Fruit fly (Drosophila melanogaster) whole organism, embryonic: Measurements from ENCODE around the gene Sema5c.

ENCODE experiments used
- Awh ChIP-seq: fragments of 200-800 bp; sonication (Bioruptor generic); IDR thresholded peaks from 2 replicates; pipeline ENCODE4, ENCODE4 v1.3.6; 2022; ENCODE audit warnings: missing biosample characterization, missing genetic modification characterization
- CG10267 ChIP-seq: fragments of 200-800 bp; sonication (Bioruptor generic); optimal IDR thresholded peaks from 2 replicates; lab custom pipeline; 2018; ENCODE audit warnings: missing biosample characterization, mild to moderate bottlenecking, missing genetic modification characterization, moderate library complexity
- CG10366 ChIP-seq: fragments of 200-800 bp; sonication (Bioruptor generic); IDR thresholded peaks from 2 replicates; pipeline ENCODE4 v1.3.6; 2022; ENCODE audit warnings: missing biosample characterization, missing genetic modification characterization
- CG10979 ChIP-seq: fragments of 200-800 bp; sonication (Bioruptor generic); optimal IDR thresholded peaks from 2 replicates; lab custom pipeline; 2018; ENCODE audit warnings: missing biosample characterization, mild to moderate bottlenecking, missing genetic modification characterization, moderate library complexity
- CG11456 ChIP-seq: fragments of 200-800 bp; sonication (Bioruptor generic); IDR thresholded peaks from 3 replicates; pipeline ENCODE4 v1.3.6; 2022; ENCODE audit warnings: missing biosample characterization, missing genetic modification characterization
- CG11504 ChIP-seq: fragments of 200-800 bp; sonication (Bioruptor generic); optimal IDR thresholded peaks from 3 replicates; lab custom pipeline; 2019; ENCODE audit warnings: missing biosample characterization, mild to moderate bottlenecking, missing genetic modification characterization, moderate library complexity
- CG1233 ChIP-seq: fragments of 200-800 bp; sonication (Bioruptor generic); optimal IDR thresholded peaks from 4 replicates; lab custom pipeline; 2018; ENCODE audit warnings: missing biosample characterization, mild to moderate bottlenecking, missing genetic modification characterization
- CG12942 ChIP-seq: fragments of 200-800 bp; sonication (Bioruptor generic); optimal IDR thresholded peaks from 3 replicates; lab custom pipeline; 2016; ENCODE audit warnings: missing biosample characterization, missing genetic modification characterization
- CG13287 ChIP-seq: fragments of 200-800 bp; sonication (Bioruptor generic); IDR thresholded peaks from 2 replicates; pipeline ENCODE4 v1.3.6; 2022; ENCODE audit warnings: missing biosample characterization, missing genetic modification characterization; ENCODE audit not compliant: partially characterized antibody
- CG13296 ChIP-seq: fragments of 200-800 bp; sonication (Bioruptor generic); optimal IDR thresholded peaks from 3 replicates; lab custom pipeline; 2018; ENCODE audit warnings: missing biosample characterization, mild to moderate bottlenecking, missing genetic modification characterization
- CG15073 ChIP-seq: fragments of 200-800 bp; sonication (Bioruptor generic); optimal IDR thresholded peaks from 2 replicates; lab custom pipeline; 2016; ENCODE audit warnings: missing biosample characterization, missing genetic modification characterization
- CG32767 ChIP-seq: fragments of 200-800 bp; sonication (Bioruptor generic); IDR thresholded peaks from 2 replicates; pipeline ENCODE4 v1.3.6; 2022; ENCODE audit warnings: missing biosample characterization, missing genetic modification characterization
- CG33213 ChIP-seq: fragments of 200-800 bp; sonication (Bioruptor generic); optimal IDR thresholded peaks from 3 replicates; lab custom pipeline; 2016; ENCODE audit warnings: missing biosample characterization, missing genetic modification characterization
- CG3847 ChIP-seq: fragments of 200-800 bp; sonication (Bioruptor generic); IDR thresholded peaks from 2 replicates; pipeline ENCODE4 v1.3.6; 2022; ENCODE audit warnings: missing biosample characterization, missing genetic modification characterization
- CG6175 ChIP-seq: fragments of 200-800 bp; sonication (Bioruptor generic); IDR thresholded peaks from 3 replicates; pipeline ENCODE4 v1.3.6; 2022; ENCODE audit warnings: missing biosample characterization, missing genetic modification characterization
- CG6254 ChIP-seq: fragments of 200-800 bp; sonication (Bioruptor generic); optimal IDR thresholded peaks from 3 replicates; lab custom pipeline; 2017; ENCODE audit warnings: mild to moderate bottlenecking, missing biosample characterization, missing genetic modification reagents, missing genetic modification characterization
- CG6272 ChIP-seq: fragments of 200-800 bp; sonication (Bioruptor generic); IDR thresholded peaks from 2 replicates; pipeline ENCODE4 v1.3.6; 2022; ENCODE audit warnings: missing biosample characterization, missing genetic modification characterization
- CG6654 ChIP-seq: fragments of 200-800 bp; sonication (Bioruptor generic); optimal IDR thresholded peaks from 2 replicates; lab custom pipeline; 2017; ENCODE audit warnings: missing biosample characterization, mild to moderate bottlenecking, missing genetic modification characterization
- CG7357 ChIP-seq: fragments of 200-800 bp; sonication (Bioruptor generic); IDR thresholded peaks from 3 replicates; pipeline ENCODE4 v1.3.6; 2022; ENCODE audit warnings: missing biosample characterization, missing genetic modification characterization
- CG9797 ChIP-seq: fragments of 200-800 bp; sonication (Bioruptor generic); optimal IDR thresholded peaks from 3 replicates; lab custom pipeline; 2018; ENCODE audit warnings: missing biosample characterization, mild to moderate bottlenecking, missing genetic modification characterization
- D19A ChIP-seq: fragments of 200-800 bp; optimal IDR thresholded peaks from 3 replicates; lab custom pipeline; 2019; ENCODE audit warnings: missing biosample characterization, mild to moderate bottlenecking, missing genetic modification characterization, moderate library complexity
- Dip2 ChIP-seq: fragments of 200-800 bp; sonication (Bioruptor generic); IDR thresholded peaks from 2 replicates; pipeline ENCODE4 v1.3.6; 2022; ENCODE audit warnings: missing biosample characterization, missing genetic modification characterization
- HHEX ChIP-seq: fragments of 200-800 bp; sonication (Bioruptor generic); optimal IDR thresholded peaks from 3 replicates; lab custom pipeline; 2017; ENCODE audit warnings: missing biosample characterization, mild to moderate bottlenecking, missing genetic modification characterization, missing genetic modification reagents
- Hr51 ChIP-seq, 2 experiments: fragments of 200-800 bp; sonication (Bioruptor generic); optimal IDR thresholded peaks; 2 replicates in 1 of 2; 3 replicates in 1 of 2; lab custom pipeline; 2016 to 2018; ENCODE audit warnings: missing biosample characterization in 2 of 2, missing genetic modification characterization in 2 of 2, mild to moderate bottlenecking in 1 of 2, moderate library complexity in 1 of 2
- Hsf ChIP-seq: fragments of 200-800 bp; sonication (Bioruptor generic); optimal IDR thresholded peaks from 3 replicates; lab custom pipeline; 2016; ENCODE audit warnings: missing biosample characterization, missing genetic modification characterization
- Nf-YA ChIP-seq: fragments of 200-800 bp; sonication (Bioruptor generic); IDR thresholded peaks from 2 replicates; pipeline ENCODE4 v1.3.6; 2022; ENCODE audit warnings: missing biosample characterization, missing genetic modification characterization
- Rx ChIP-seq: fragments of 200-800 bp; sonication (Bioruptor generic); IDR thresholded peaks from 2 replicates; pipeline ENCODE4 v1.3.6; 2022; ENCODE audit warnings: missing biosample characterization, missing genetic modification characterization
- Usf ChIP-seq: fragments of 200-800 bp; sonication (Bioruptor generic); optimal IDR thresholded peaks from 2 replicates; lab custom pipeline; 2017; ENCODE audit warnings: missing genotype, missing biosample characterization, missing genetic modification characterization
- Vsx1 ChIP-seq: fragments of 200-800 bp; sonication (Bioruptor generic); optimal IDR thresholded peaks from 2 replicates; lab custom pipeline; 2017; ENCODE audit warnings: missing biosample characterization, mild to moderate bottlenecking, missing genetic modification characterization, missing genetic modification reagents
- Xbp1 ChIP-seq: fragments of 200-800 bp; sonication (Bioruptor generic); optimal IDR thresholded peaks from 3 replicates; lab custom pipeline; 2016; ENCODE audit warnings: missing biosample characterization, mild to moderate bottlenecking, missing genetic modification characterization
- YL-1 ChIP-seq: fragments of 200-800 bp; sonication (Bioruptor generic); optimal IDR thresholded peaks from 3 replicates; lab custom pipeline; 2017; ENCODE audit warnings: missing biosample characterization, mild to moderate bottlenecking, missing genetic modification characterization
- ac ChIP-seq: fragments of 200-800 bp; sonication (Bioruptor generic); optimal IDR thresholded peaks from 3 replicates; lab custom pipeline; 2017; ENCODE audit warnings: missing biosample characterization, mild to moderate bottlenecking, missing genetic modification characterization
- ase ChIP-seq: fragments of 200-800 bp; sonication (Bioruptor generic); IDR thresholded peaks from 3 replicates; pipeline ENCODE4 v1.3.6; 2022; ENCODE audit warnings: missing biosample characterization, missing genetic modification characterization
- cad ChIP-seq: fragments of >200 bp; optimal IDR thresholded peaks from 2 replicates; lab custom pipeline; 2017; ENCODE audit warnings: missing biosample characterization, missing genetic modification characterization
- chm ChIP-seq: fragments of 200-800 bp; sonication (Bioruptor generic); IDR thresholded peaks from 2 replicates; pipeline ENCODE4 v1.3.6; 2022; ENCODE audit warnings: missing biosample characterization, missing genetic modification characterization
- ci ChIP-seq: fragments of 200-800 bp; sonication (Bioruptor generic); IDR thresholded peaks from 3 replicates; pipeline ENCODE4 v1.3.6; 2022; ENCODE audit warnings: missing biosample characterization, missing genetic modification characterization
- da ChIP-seq: fragments of 200-800 bp; sonication (Bioruptor generic); optimal IDR thresholded peaks from 2 replicates; lab custom pipeline; 2016; ENCODE audit warnings: missing biosample characterization, missing genetic modification characterization
- ewg ChIP-seq: fragments of 200-800 bp; sonication (Bioruptor generic); optimal IDR thresholded peaks from 3 replicates; lab custom pipeline; 2017; ENCODE audit warnings: mild to moderate bottlenecking, missing biosample characterization, missing genetic modification reagents, missing genetic modification characterization
- fd64A ChIP-seq: fragments of 200-800 bp; sonication (Bioruptor generic); optimal IDR thresholded peaks from 3 replicates; lab custom pipeline; 2018; ENCODE audit warnings: missing biosample characterization, mild to moderate bottlenecking, missing genetic modification characterization
- ham ChIP-seq: fragments of 200-800 bp; sonication (Bioruptor generic); IDR thresholded peaks from 2 replicates; pipeline ENCODE4 v1.3.6; 2022; ENCODE audit warnings: missing biosample characterization, missing genetic modification characterization
- kni ChIP-seq: fragments of 200-800 bp; sonication (Bioruptor generic); optimal IDR thresholded peaks from 3 replicates; lab custom pipeline; 2017; ENCODE audit warnings: mild to moderate bottlenecking, missing biosample characterization, missing genetic modification reagents, missing genetic modification characterization
- nerfin-1 ChIP-seq: fragments of 200-800 bp; sonication (Bioruptor generic); optimal IDR thresholded peaks from 3 replicates; lab custom pipeline; 2019; ENCODE audit warnings: missing biosample characterization, mild to moderate bottlenecking, missing genetic modification characterization, moderate library complexity
- onecut ChIP-seq: fragments of 200-800 bp; sonication (Bioruptor generic); IDR thresholded peaks from 2 replicates; pipeline ENCODE4 v1.3.6; 2022; ENCODE audit warnings: missing biosample characterization, missing genetic modification characterization
- org-1 ChIP-seq: fragments of 200-800 bp; sonication (Bioruptor generic); optimal IDR thresholded peaks from 2 replicates; lab custom pipeline; 2017; ENCODE audit warnings: missing biosample characterization, missing genetic modification characterization
- otp ChIP-seq: fragments of 200-800 bp; sonication (Bioruptor generic); IDR thresholded peaks from 3 replicates; pipeline ENCODE4, ENCODE4 v1.3.6; 2022; ENCODE audit warnings: missing biosample characterization, missing genetic modification characterization
- pan ChIP-seq, 4 experiments: fragments of >200 bp in 3 of 4; fragments of 200-800 bp in 1 of 4; sonication (Bioruptor generic) in 1 of 4; optimal IDR thresholded peaks in 3 of 4; IDR thresholded peaks in 1 of 4; 2 replicates each; pipeline versions ENCODE4 v1.3.6 to Lab custom; 2017 to 2022; ENCODE audit warnings: missing biosample characterization in 2 of 4, missing genetic modification characterization in 2 of 4, mixed read lengths in 1 of 4
- sens ChIP-seq: fragments of 200-800 bp; sonication (Bioruptor generic); peaks from one replicate; lab custom pipeline; 2016; ENCODE audit warnings: missing biosample characterization, missing genetic modification characterization
- slbo ChIP-seq: fragments of 200-800 bp; sonication (Bioruptor generic); IDR thresholded peaks from 2 replicates; pipeline ENCODE4 v1.3.6; 2022; ENCODE audit warnings: missing biosample characterization, missing genetic modification characterization
- stc ChIP-seq: fragments of 200-800 bp; sonication (Bioruptor generic); IDR thresholded peaks from 2 replicates; pipeline ENCODE4 v1.3.6; 2022; ENCODE audit warnings: missing biosample characterization, missing genetic modification characterization
- tgo ChIP-seq: fragments of 200-800 bp; sonication (Bioruptor generic); IDR thresholded peaks from 3 replicates; pipeline ENCODE4 v1.3.6; 2022; ENCODE audit warnings: missing biosample characterization, missing genetic modification characterization
- ttk ChIP-seq: fragments of 200-800 bp; sonication (Bioruptor generic); IDR thresholded peaks from 2 replicates; pipeline ENCODE4 v2.1.2; 2022; ENCODE audit warnings: missing biosample characterization, missing genetic modification characterization
- zen ChIP-seq: fragments of 200-800 bp; sonication (Bioruptor generic); optimal IDR thresholded peaks from 3 replicates; lab custom pipeline; 2018; ENCODE audit warnings: missing biosample characterization, mild to moderate bottlenecking, missing genetic modification characterization, moderate library complexity

The Sema5c gene

dm6 chr3L:12053695-12054094, 27.9 kb downstream of the Sema5c start (continued):
- peak; percentile 52 for TF ChIP-seq CG11504 (tag; lab: Kevin White, UChicago)
- TF ChIP-seq chm (GFP tag; lab: Robert Waterston, UW) = no peak
- peak; percentile 46; the same call in 1 of the 2 replicates for TF ChIP-seq CG10366 (GFP tag; lab: Robert Waterston, UW)
- peak; percentile 69 for TF ChIP-seq CG6254
- TF ChIP-seq CG6272 = no peak
- no peak for TF ChIP-seq ac (GFP tag; lab: Kevin White, UChicago)
- no peak for TF ChIP-seq kni
- peak; percentile 26 for TF ChIP-seq Hsf (GFP tag; lab: Kevin White, UChicago)
- TF ChIP-seq CG10979 = peak; percentile 86
- TF ChIP-seq org-1 (GFP tag; lab: Kevin White, UChicago) = peak; percentile 38
- TF ChIP-seq ci (GFP tag; lab: Robert Waterston, UW) = peak; percentile 70
- no peak for TF ChIP-seq Dip2 (GFP tag; lab: Robert Waterston, UW)
- no peak for TF ChIP-seq onecut (GFP tag; lab: Robert Waterston, UW)
- TF ChIP-seq D19A = peak; percentile 67
- peak; percentile 92 for TF ChIP-seq sens (GFP tag; lab: Kevin White, UChicago)
- TF ChIP-seq Usf = no peak
- TF ChIP-seq ase (GFP tag; lab: Robert Waterston, UW) = 0 out of 3 replicates have a peak, but pooled peaks have one; percentile 11
- no peak for TF ChIP-seq pan (optimal IDR thresholded peaks at IDR 0.05; lab: Kevin White, UChicago)
- TF ChIP-seq pan (GFP tag; optimal IDR thresholded peaks at IDR 0.05 in 1 of 2, IDR thresholded peaks at IDR 0.05 in 1 of 2) = peak in 1 of 2 experiments; percentile 41
- 0 out of 3 replicates have a peak, but pooled peaks have one; percentile 34 for TF ChIP-seq tgo (GFP tag; lab: Robert Waterston, UW)
- TF ChIP-seq CG13296 (GFP tag; lab: Kevin White, UChicago) = no peak
- TF ChIP-seq da (GFP tag; lab: Kevin White, UChicago) = no peak
- TF ChIP-seq CG6654 (GFP tag; lab: Kevin White, UChicago) = no peak
- no peak for TF ChIP-seq cad (GFP tag; lab: Kevin White, UChicago)
- peak in 1 of 2 experiments; percentile 1 for TF ChIP-seq Hr51 (GFP tag; optimal IDR thresholded peaks at IDR 0.05; lab: Kevin White, UChicago)
- TF ChIP-seq ttk = peak; percentile 36
- TF ChIP-seq CG15073 (GFP tag; lab: Kevin White, UChicago) = no peak
- peak; percentile 62 for TF ChIP-seq stc (GFP tag; lab: Robert Waterston, UW)
- 0 out of 3 replicates have a peak, but pooled peaks have one; percentile 44 for TF ChIP-seq CG11456 (GFP tag; lab: Robert Waterston, UW)
- TF ChIP-seq otp = peak; percentile 66; the same call in 1 of the 3 replicates
- peak; percentile 34; the same call in 1 of the 2 replicates for TF ChIP-seq Rx (GFP tag; lab: Robert Waterston, UW)
- peak; percentile 17 for TF ChIP-seq ewg (GFP tag; lab: Kevin White, UChicago)
- TF ChIP-seq Xbp1 (GFP tag; lab: Kevin White, UChicago) = peak; percentile 9
- TF ChIP-seq CG7357 (GFP tag; lab: Robert Waterston, UW) = 0 out of 3 replicates have a peak, but pooled peaks have one; percentile 9

dm6 chr3L:12050629-12051028, 31.0 kb downstream of the Sema5c start:
- TF ChIP-seq CG9797 (GFP tag; lab: Kevin White, UChicago) (no peak), HHEX (no peak), CG12942 (GFP tag; lab: Kevin White, UChicago) (no peak), Awh (GFP tag; lab: Robert Waterston, UW) (no peak), zen (peak; percentile 13), CG32767 (GFP tag; lab: Robert Waterston, UW) (no peak), fd64A (GFP tag; lab: Kevin White, UChicago) (no peak), CG10267 (tag; lab: Kevin White, UChicago) (peak; percentile 41), Nf-YA (no peak), ham (GFP tag; lab: Robert Waterston, UW) (no peak), YL-1 (GFP tag; lab: Kevin White, UChicago) (no peak), Vsx1 (GFP tag; lab: Kevin White, UChicago) (no peak), CG6175 (no peak), slbo (GFP tag; lab: Robert Waterston, UW) (peak; percentile 65), CG13287 (GFP tag; lab: Robert Waterston, UW) (no peak), CG3847 (GFP tag; lab: Robert Waterston, UW) (peak; percentile 23; the same call in 1 of the 2 replicates), CG1233 (GFP tag; lab: Kevin White, UChicago) (no peak), CG33213 (GFP tag; lab: Kevin White, UChicago) (no peak), nerfin-1 (tag; lab: Kevin White, UChicago) (no peak)
